Worm (Caenorhabditis elegans): ENCODE data around the gene sgn-1.

Gene sgn-1

DNA sequence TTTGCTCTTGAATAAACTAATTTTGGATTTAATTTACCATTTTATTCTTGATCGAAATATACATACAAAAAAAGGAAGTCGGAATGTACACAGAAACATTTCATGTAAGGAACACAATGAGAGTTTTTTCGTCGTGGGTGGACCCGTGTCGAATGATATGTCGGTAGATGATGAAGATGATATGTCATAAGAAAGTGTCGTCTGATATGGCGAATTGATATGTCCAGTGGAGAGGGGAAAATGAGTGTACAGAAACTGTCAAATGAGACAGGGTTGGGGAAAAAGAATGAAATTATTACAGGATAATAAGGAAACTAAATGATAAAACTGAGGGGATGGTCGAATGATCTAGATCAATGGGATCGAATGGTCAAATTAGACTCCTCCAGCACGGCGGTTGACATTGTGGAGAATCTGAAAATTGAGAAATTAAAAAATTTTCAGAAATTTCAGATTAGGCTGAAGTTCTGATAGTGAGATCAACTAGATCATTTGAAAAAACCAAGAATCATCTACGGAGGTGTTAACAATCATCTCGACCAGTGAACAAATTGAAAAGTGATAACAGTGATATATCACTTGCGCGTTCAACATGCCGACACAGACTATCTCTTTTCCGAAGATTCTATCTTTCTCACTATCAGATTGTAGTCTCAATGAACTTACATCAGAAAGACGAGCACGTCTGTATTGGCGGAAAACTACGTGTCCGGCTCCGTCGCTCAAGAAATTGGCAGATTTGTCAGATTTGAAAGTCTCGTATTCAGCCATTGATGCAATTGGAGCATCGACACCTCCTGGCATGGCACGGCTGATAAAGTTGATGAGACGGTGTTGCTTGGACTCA, 36.9 kb upstream of the sgn-1 start (continued):
- TF ChIP-seq nhr-6 (tag; optimal IDR thresholded peaks at IDR 0.05) (peak; percentile 52), arid-1 (GFP tag; conservative IDR thresholded peaks at IDR 0.05) (no peak), tag-97 (GFP tag; IDR thresholded peaks at IDR 0.05) (no peak), unc-39 (tag; optimal IDR thresholded peaks at IDR 0.05) (no peak), skn-1 (tag; optimal IDR thresholded peaks at IDR 0.05) (no peak), mep-1 (tag; optimal IDR thresholded peaks at IDR 0.05) (peak; percentile 6), T26A8.4 (GFP tag; IDR thresholded peaks at IDR 0.05) (peak; percentile 91), ztf-11 (tag; optimal IDR thresholded peaks at IDR 0.05) (no peak), dmd-6 (GFP tag; IDR thresholded peaks at IDR 0.05) (no peak; the same call in 1 of the 2 replicates), mdt-29 (GFP tag; IDR thresholded peaks at IDR 0.05) (no peak), T20F7.1 (GFP tag; optimal IDR thresholded peaks at IDR 0.05) (no peak), ZK337.2 (GFP tag; IDR thresholded peaks at IDR 0.05) (0 out of 2 replicates have a peak, but pooled peaks have one; percentile 31), mes-2 (tag; optimal IDR thresholded peaks at IDR 0.05; ENCODE audit: poor library complexity, severe bottlenecking) (peak; percentile 41), ces-1 (GFP tag; optimal IDR thresholded peaks at IDR 0.05) (no peak), mxl-3 (GFP tag; optimal IDR thresholded peaks at IDR 0.05) (no peak), madf-5 (GFP tag; IDR thresholded peaks at IDR 0.05) (0 out of 4 replicates have a peak, but pooled peaks of 1 of the 2 experiments have one; percentile 22), spr-1 (tag; optimal IDR thresholded peaks at IDR 0.05) (no peak)

DNA sequence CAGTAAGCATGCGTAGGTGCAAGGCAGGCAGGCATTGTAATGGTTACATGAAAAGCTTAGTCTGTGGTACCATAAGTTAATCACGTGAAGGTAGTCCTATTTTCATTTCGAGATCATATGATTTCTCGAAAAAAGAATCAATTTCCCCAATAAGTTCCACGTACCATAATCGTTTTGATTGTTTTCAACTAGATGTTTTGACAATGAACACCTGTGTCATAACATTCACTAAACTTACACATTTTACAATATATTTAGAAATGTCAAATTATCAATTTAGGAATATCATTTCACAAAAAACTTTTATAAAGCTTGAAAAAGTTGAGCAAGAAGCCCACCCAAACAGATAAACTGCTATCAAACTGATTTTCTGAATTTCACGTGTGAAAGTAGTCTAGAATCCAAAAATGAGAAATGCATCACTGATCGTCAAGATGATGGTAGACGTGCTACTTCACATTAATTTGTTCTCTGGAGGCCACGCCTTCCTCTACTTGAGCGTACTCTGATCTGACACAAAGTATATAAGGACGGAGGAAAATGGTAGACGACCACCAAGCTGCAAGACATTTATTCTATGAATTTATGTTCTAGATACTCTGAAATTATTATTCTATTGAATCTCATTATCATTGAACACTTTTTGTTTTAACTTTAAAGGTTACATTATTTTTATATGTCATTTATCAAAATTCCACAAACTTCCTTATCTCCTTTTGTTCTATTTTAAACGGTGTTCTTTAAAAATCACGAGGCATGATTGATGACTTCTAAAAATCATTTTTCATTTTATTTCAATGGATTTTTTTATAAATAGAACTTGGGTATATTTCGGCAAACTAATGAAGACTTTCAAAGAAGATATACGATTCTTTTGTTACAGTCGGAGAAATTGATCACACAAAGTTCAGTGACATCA, 35.8 kb upstream of the sgn-1 start, which contains the start of gene F46C5.10:
Gene F46C5.10 (minus strand): TSS at position 51 of the 919 bp plus-strand sequence.
- TF ChIP-seq hlh-30 (tag; optimal IDR thresholded peaks at IDR 0.05; ENCODE audit: insufficient read depth) (peak; percentile 60), lsy-2 (tag; optimal IDR thresholded peaks at IDR 0.05) (peak; percentile 10 to 53), arid-1 (GFP tag; conservative IDR thresholded peaks at IDR 0.05) (no peak), aha-1 (tag) (peak; percentile 65), nhr-48 (tag; optimal IDR thresholded peaks at IDR 0.05) (peak; percentile 55), unc-62 (GFP tag; optimal IDR thresholded peaks at IDR 0.05 in 1 of 2) (peak in 1 of 2 experiments; percentile 89), unc-62 (tag; optimal IDR thresholded peaks at IDR 0.05) (no peak), nhr-6 (tag; optimal IDR thresholded peaks at IDR 0.05) (peak; percentile 49), nhr-28 (tag; optimal IDR thresholded peaks at IDR 0.05) (peak; percentile 25), mep-1 (tag; optimal IDR thresholded peaks at IDR 0.05) (peak; percentile 65), aly-2 (tag; optimal IDR thresholded peaks at IDR 0.05) (no peak)

DNA sequence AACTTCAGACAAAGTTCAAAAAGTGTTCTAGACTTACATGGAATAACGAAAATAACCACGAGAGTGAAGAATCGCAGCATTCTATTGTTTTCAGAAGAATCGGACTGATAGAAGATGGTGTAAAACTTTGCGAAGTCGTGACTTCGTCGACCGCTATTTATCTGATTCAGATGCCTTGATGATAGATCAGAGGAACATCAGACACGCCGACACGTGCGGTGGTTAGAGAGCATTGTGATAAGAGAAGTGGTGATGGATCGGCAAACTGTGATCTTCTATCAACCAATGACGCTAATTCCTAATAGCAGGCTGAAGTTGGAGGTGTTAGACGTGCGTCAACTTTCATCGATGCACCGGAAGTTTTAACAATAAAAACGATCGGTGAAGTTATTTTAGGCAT, 34.8 kb upstream of the sgn-1 start:
- TF ChIP-seq lin-15B (tag; optimal IDR thresholded peaks at IDR 0.05), result no peak
- TF ChIP-seq nhr-6 (tag; optimal IDR thresholded peaks at IDR 0.05), result no peak
- TF ChIP-seq nhr-102 (tag; optimal IDR thresholded peaks at IDR 0.05), result peak; percentile 14
- TF ChIP-seq daf-19 (GFP tag; conservative IDR thresholded peaks at IDR 0.05), result no peak
- TF ChIP-seq mdt-29 (GFP tag; IDR thresholded peaks at IDR 0.05), result no peak
- TF ChIP-seq unc-39 (tag; optimal IDR thresholded peaks at IDR 0.05), result no peak
- peak; percentile 1 for TF ChIP-seq dve-1 (tag; optimal IDR thresholded peaks at IDR 0.05; ENCODE audit: insufficient read depth)
- TF ChIP-seq ces-1 (GFP tag; optimal IDR thresholded peaks at IDR 0.05), result no peak
- TF ChIP-seq fos-1 (tag; optimal IDR thresholded peaks at IDR 0.05), result no peak
- TF ChIP-seq tra-1 (GFP tag; IDR thresholded peaks at IDR 0.05), result 0 out of 2 replicates have a peak, but pooled peaks have one; percentile 56
- TF ChIP-seq snpc-4 (tag; optimal IDR thresholded peaks at IDR 0.05), result no peak
- no peak for TF ChIP-seq lin-13 (GFP tag; optimal IDR thresholded peaks at IDR 0.05)
- no peak for TF ChIP-seq zfp-3 (GFP tag; conservative IDR thresholded peaks at IDR 0.05)
- TF ChIP-seq unc-130 (GFP tag; optimal IDR thresholded peaks at IDR 0.05), result no peak
- peak; percentile 84 for TF ChIP-seq mxl-3 (GFP tag; optimal IDR thresholded peaks at IDR 0.05)
- TF ChIP-seq aha-1 (tag), result peak; percentile 92
- TF ChIP-seq sdz-12 (GFP tag; optimal IDR thresholded peaks at IDR 0.05), result no peak
- TF ChIP-seq ceh-62 (tag; optimal IDR thresholded peaks at IDR 0.05), result no peak
- TF ChIP-seq lin-39 (tag; optimal IDR thresholded peaks at IDR 0.05), result no peak
- TF ChIP-seq ZK546.5 (tag; optimal IDR thresholded peaks at IDR 0.05), result no peak
- no peak for TF ChIP-seq nhr-76 (tag; optimal IDR thresholded peaks at IDR 0.05)
- TF ChIP-seq zag-1 (tag; optimal IDR thresholded peaks at IDR 0.05), result no peak
- no peak for TF ChIP-seq nhr-237 (tag; optimal IDR thresholded peaks at IDR 0.05)
- no peak for TF ChIP-seq attf-4 (tag; optimal IDR thresholded peaks at IDR 0.05)
- TF ChIP-seq hlh-30 (tag; optimal IDR thresholded peaks at IDR 0.05; ENCODE audit: insufficient read depth), result peak; percentile 77
- TF ChIP-seq nhr-111 (GFP tag; optimal IDR thresholded peaks at IDR 0.05), result no peak
